Fruit fly (Drosophila melanogaster) whole organism, pupa: ENCODE measurements around the gene CG33965.

Source experiments
- CG14655 ChIP-seq: fragments of 200-800 bp; sonication (Bioruptor generic); optimal IDR thresholded peaks from 3 replicates; lab custom pipeline; 2017; ENCODE audit warnings: mild to moderate bottlenecking, missing biosample characterization, missing genetic modification reagents, missing genetic modification characterization
- CG15710 ChIP-seq: fragments of 200-800 bp; sonication (Bioruptor generic); optimal IDR thresholded peaks from 2 replicates; lab custom pipeline; 2018; ENCODE audit warnings: missing biosample characterization, mild to moderate bottlenecking, missing genetic modification characterization, moderate library complexity
- CG17806 ChIP-seq: fragments of 200-800 bp; sonication (Bioruptor generic); optimal IDR thresholded peaks from 2 replicates; lab custom pipeline; 2018; ENCODE audit warnings: missing biosample characterization, mild to moderate bottlenecking, missing genetic modification characterization, moderate library complexity
- CG32121 ChIP-seq: fragments of 200-800 bp; sonication (Bioruptor generic); IDR thresholded peaks from 2 replicates; pipeline ENCODE4 v1.3.6; 2022; ENCODE audit warnings: missing biosample characterization, missing genetic modification characterization
- CG34367 ChIP-seq: fragments of 200-800 bp; sonication (Bioruptor generic); optimal IDR thresholded peaks from 2 replicates; lab custom pipeline; 2018; ENCODE audit warnings: missing biosample characterization, mild to moderate bottlenecking, missing genetic modification characterization
- CG8159 ChIP-seq: fragments of 200-800 bp; sonication (Bioruptor generic); optimal IDR thresholded peaks from 3 replicates; lab custom pipeline; 2018; ENCODE audit warnings: missing biosample characterization, mild to moderate bottlenecking, missing genetic modification characterization, moderate library complexity
- CG8301 ChIP-seq: fragments of 200-800 bp; sonication (Bioruptor generic); optimal IDR thresholded peaks from 2 replicates; lab custom pipeline; 2018; ENCODE audit warnings: missing biosample characterization, mild to moderate bottlenecking, missing genetic modification characterization
- D1 ChIP-seq: fragments of 200-800 bp; sonication (Bioruptor generic); optimal IDR thresholded peaks from 2 replicates; lab custom pipeline; 2018; ENCODE audit warnings: missing biosample characterization, mild to moderate bottlenecking, missing genetic modification characterization, moderate library complexity
- EcR ChIP-seq: fragments of 200-800 bp; sonication (Bioruptor generic); optimal IDR thresholded peaks from 3 replicates; lab custom pipeline; 2019; ENCODE audit warnings: missing biosample characterization, missing genetic modification characterization, mild to moderate bottlenecking, moderate library complexity, missing genetic modification reagents
- Pif1B ChIP-seq: fragments of 200-800 bp; sonication (Bioruptor generic); optimal IDR thresholded peaks from 3 replicates; lab custom pipeline; 2016; ENCODE audit warnings: missing biosample characterization, missing genetic modification characterization
- Snoo ChIP-seq: fragments of 200-800 bp; sonication (Bioruptor generic); optimal IDR thresholded peaks from 3 replicates; lab custom pipeline; 2017; ENCODE audit warnings: missing biosample characterization, mild to moderate bottlenecking, missing genetic modification characterization, inconsistent platforms
- rn ChIP-seq: fragments of 200-800 bp; sonication (Bioruptor generic); IDR thresholded peaks from 2 replicates; pipeline ENCODE4 v1.3.6; 2022; ENCODE audit warnings: missing biosample characterization, missing genetic modification characterization

dm6 chr3L:1195202-1195601, 37.5 kb upstream of the CG33965 start, which contains the start of gene LysX:
- TF ChIP-seq Pif1B (GFP tag; lab: Kevin White, UChicago) (no peak), CG8159 (no peak), CG17806 (tag; lab: Kevin White, UChicago) (no peak), CG8301 (tag; lab: Kevin White, UChicago) (no peak), D1 (tag; lab: Kevin White, UChicago) (no peak), rn (GFP tag; lab: Robert Waterston, UW) (no peak), CG14655 (GFP tag; lab: Kevin White, UChicago) (no peak), CG15710 (tag; lab: Kevin White, UChicago) (no peak), CG34367 (no peak), Snoo (tag; lab: Kevin White, UChicago) (no peak), CG32121 (GFP tag; lab: Robert Waterston, UW) (no peak), EcR (GFP tag; lab: Kevin White, UChicago) (no peak)
